Fruit fly (Drosophila melanogaster) whole organism, embryonic: ENCODE results near the gene CG34417.
A peak's percentile ranks its signal among the peaks of the same experiment; 100 is the strongest.

Experiments
- C15 ChIP-seq: fragments of 200-800 bp; sonication (Bioruptor generic); IDR thresholded peaks from 3 replicates; pipeline ENCODE4 v1.3.6; 2022; ENCODE audit warnings: missing biosample characterization, missing genetic modification characterization
- CG10209 ChIP-seq: fragments of 200-800 bp; sonication (Bioruptor generic); optimal IDR thresholded peaks from 3 replicates; lab custom pipeline; 2017; ENCODE audit warnings: missing biosample characterization, mild to moderate bottlenecking, missing genetic modification characterization, missing genetic modification reagents
- CG10274 ChIP-seq: fragments of 200-800 bp; sonication (Bioruptor generic); optimal IDR thresholded peaks from 3 replicates; lab custom pipeline; 2017; ENCODE audit warnings: missing biosample characterization, mild to moderate bottlenecking, missing genetic modification characterization
- CG10431 ChIP-seq: fragments of 200-800 bp; sonication (Bioruptor generic); optimal IDR thresholded peaks from 3 replicates; lab custom pipeline; 2018; ENCODE audit warnings: missing biosample characterization, mild to moderate bottlenecking, missing genetic modification characterization
- CG10462 ChIP-seq: fragments of 200-800 bp; sonication (Bioruptor generic); optimal IDR thresholded peaks from 2 replicates; lab custom pipeline; 2016; ENCODE audit warnings: missing biosample characterization, missing genetic modification characterization
- CG11247 ChIP-seq: fragments of 200-800 bp; sonication (Bioruptor generic); IDR thresholded peaks from 2 replicates; pipeline ENCODE4 v1.3.6; 2022; ENCODE audit warnings: missing biosample characterization, missing genetic modification characterization
- CG12219 ChIP-seq: fragments of 200-800 bp; sonication (Bioruptor generic); optimal IDR thresholded peaks from 3 replicates; lab custom pipeline; 2018; ENCODE audit warnings: missing biosample characterization, mild to moderate bottlenecking, missing genetic modification characterization
- CG16815 ChIP-seq: fragments of 200-800 bp; sonication (Bioruptor generic); optimal IDR thresholded peaks from 3 replicates; lab custom pipeline; 2017; ENCODE audit warnings: missing biosample characterization, mild to moderate bottlenecking, missing genetic modification characterization
- CG17568 ChIP-seq: fragments of 200-800 bp; sonication (Bioruptor generic); optimal IDR thresholded peaks from 2 replicates; lab custom pipeline; 2018; ENCODE audit warnings: missing biosample characterization, mild to moderate bottlenecking, missing genetic modification characterization, moderate library complexity
- CG2678 ChIP-seq: fragments of 200-800 bp; sonication (Bioruptor generic); optimal IDR thresholded peaks from 3 replicates; lab custom pipeline; 2019; ENCODE audit warnings: missing biosample characterization, mild to moderate bottlenecking, missing genetic modification characterization, moderate library complexity
- CG5245 ChIP-seq: fragments of 200-800 bp; sonication (Bioruptor generic); optimal IDR thresholded peaks from 3 replicates; lab custom pipeline; 2016; ENCODE audit warnings: missing biosample characterization, missing genetic modification characterization
- CG5953 ChIP-seq: fragments of 200-800 bp; sonication (Bioruptor generic); IDR thresholded peaks from 2 replicates; pipeline ENCODE4 v1.3.6; 2022; ENCODE audit warnings: missing biosample characterization, missing genetic modification characterization
- CG6175 ChIP-seq: fragments of 200-800 bp; sonication (Bioruptor generic); IDR thresholded peaks from 3 replicates; pipeline ENCODE4 v1.3.6; 2022; ENCODE audit warnings: missing biosample characterization, missing genetic modification characterization
- CG7357 ChIP-seq: fragments of 200-800 bp; sonication (Bioruptor generic); IDR thresholded peaks from 3 replicates; pipeline ENCODE4 v1.3.6; 2022; ENCODE audit warnings: missing biosample characterization, missing genetic modification characterization
- CG8359 ChIP-seq: fragments of 200-800 bp; sonication (Bioruptor generic); optimal IDR thresholded peaks from 2 replicates; lab custom pipeline; 2017; ENCODE audit warnings: missing biosample characterization, mild to moderate bottlenecking, missing genetic modification characterization, borderline replicate concordance
- CG8478 ChIP-seq: fragments of >200 bp; optimal IDR thresholded peaks from 2 replicates; lab custom pipeline; 2018
- CG8924 ChIP-seq: fragments of 200-800 bp; optimal IDR thresholded peaks from 3 replicates; lab custom pipeline; 2019; ENCODE audit warnings: missing biosample characterization, mild to moderate bottlenecking, missing genetic modification characterization, moderate library complexity
- Camta ChIP-seq: fragments of 200-800 bp; sonication (Bioruptor generic); optimal IDR thresholded peaks from 2 replicates; lab custom pipeline; 2016; ENCODE audit warnings: missing biosample characterization, missing genetic modification characterization
- D ChIP-seq, 2 experiments: fragments of 200-800 bp in 1 of 2; fragments of >200 bp in 1 of 2; sonication (Bioruptor generic) in 1 of 2; optimal IDR thresholded peaks; 2 replicates in 1 of 2; 3 replicates in 1 of 2; lab custom pipeline; 2017; ENCODE audit warnings: mild to moderate bottlenecking in 1 of 2, missing biosample characterization in 1 of 2, missing genetic modification characterization in 1 of 2, missing genetic modification reagents in 1 of 2
- Dref ChIP-seq: fragments of 200-800 bp; sonication (Bioruptor generic); IDR thresholded peaks from 2 replicates; pipeline ENCODE4 v1.3.6; 2022; ENCODE audit warnings: missing biosample characterization, missing genetic modification characterization
- Hr78 ChIP-seq, 2 experiments: fragments of 200-800 bp in 1 of 2; fragments of >200 bp in 1 of 2; sonication (Bioruptor generic) in 1 of 2; optimal IDR thresholded peaks; 2 replicates each; lab custom pipeline; 2017 to 2019; ENCODE audit warnings: missing biosample characterization in 2 of 2, missing genetic modification characterization in 2 of 2, mild to moderate bottlenecking in 1 of 2, moderate library complexity in 1 of 2
- Kr ChIP-seq: fragments of 200-800 bp; sonication (Bioruptor generic); optimal IDR thresholded peaks from 2 replicates; lab custom pipeline; 2017; ENCODE audit warnings: missing biosample characterization, mild to moderate bottlenecking, missing genetic modification characterization
- Mad ChIP-seq: fragments of 200-800 bp; sonication (Bioruptor generic); optimal IDR thresholded peaks from 2 replicates; lab custom pipeline; 2016; ENCODE audit warnings: missing biosample characterization, missing genetic modification characterization
- Myb ChIP-seq: fragments of 200-800 bp; sonication (Bioruptor generic); optimal IDR thresholded peaks from 2 replicates; lab custom pipeline; 2016; ENCODE audit warnings: missing biosample characterization, missing genetic modification characterization
- Nf-YA ChIP-seq: fragments of 200-800 bp; sonication (Bioruptor generic); IDR thresholded peaks from 2 replicates; pipeline ENCODE4 v1.3.6; 2022; ENCODE audit warnings: missing biosample characterization, missing genetic modification characterization
- Pdp1 ChIP-seq, 2 experiments: fragments of 200-800 bp; sonication (Bioruptor generic); optimal IDR thresholded peaks; 3 replicates each; lab custom pipeline; 2016; ENCODE audit warnings: missing biosample characterization in 2 of 2, missing genetic modification characterization in 2 of 2, mild to moderate bottlenecking in 1 of 2, moderate library complexity in 1 of 2
- Poxn ChIP-seq: fragments of 200-800 bp; sonication (Bioruptor generic); IDR thresholded peaks from 2 replicates; pipeline ENCODE4 v1.3.6; 2022; ENCODE audit warnings: missing biosample characterization, missing genetic modification characterization
- Rfx ChIP-seq: fragments of 200-800 bp; sonication (Bioruptor generic); IDR thresholded peaks from 2 replicates; pipeline ENCODE4 v1.3.6; 2022; ENCODE audit warnings: missing biosample characterization, missing genetic modification characterization
- Scr ChIP-seq: fragments of 200-800 bp; sonication (Bioruptor generic); IDR thresholded peaks from 2 replicates; pipeline ENCODE4 v1.3.6; 2022; ENCODE audit warnings: missing biosample characterization, missing genetic modification characterization; ENCODE audit not compliant: partially characterized antibody
- Sry-β ChIP-seq: fragments of 200-800 bp; sonication (Bioruptor generic); optimal IDR thresholded peaks from 2 replicates; lab custom pipeline; 2018; ENCODE audit warnings: missing biosample characterization, mild to moderate bottlenecking, missing genetic modification characterization, moderate library complexity
- Taf1 ChIP-seq: fragments of 200-800 bp; sonication (Bioruptor generic); IDR thresholded peaks from 2 replicates; pipeline ENCODE4 v1.3.6; 2022; ENCODE audit warnings: missing biosample characterization, missing genetic modification characterization
- ab ChIP-seq: fragments of 200-800 bp; sonication (Bioruptor generic); optimal IDR thresholded peaks from 2 replicates; lab custom pipeline; 2016; ENCODE audit warnings: missing biosample characterization, missing genetic modification characterization
- aop ChIP-seq: fragments of 200-800 bp; sonication (Bioruptor generic); IDR thresholded peaks from 2 replicates; pipeline ENCODE4 v1.3.6; 2022; ENCODE audit warnings: missing biosample characterization, missing genetic modification characterization
- bcd ChIP-seq: fragments of 200-800 bp; sonication (Bioruptor generic); optimal IDR thresholded peaks from 2 replicates; lab custom pipeline; 2017; ENCODE audit warnings: missing biosample characterization, mild to moderate bottlenecking, missing genetic modification characterization
- cas ChIP-seq: fragments of 200-800 bp; sonication (Bioruptor generic); IDR thresholded peaks from 2 replicates; pipeline ENCODE4 v1.3.6; 2022; ENCODE audit warnings: missing biosample characterization, missing genetic modification characterization
- chm ChIP-seq: fragments of 200-800 bp; sonication (Bioruptor generic); IDR thresholded peaks from 2 replicates; pipeline ENCODE4 v1.3.6; 2022; ENCODE audit warnings: missing biosample characterization, missing genetic modification characterization
- chn ChIP-seq: fragments of 200-800 bp; sonication (Bioruptor generic); optimal IDR thresholded peaks from 2 replicates; lab custom pipeline; 2016; ENCODE audit warnings: missing biosample characterization, missing genetic modification characterization
- danr ChIP-seq: fragments of 200-800 bp; sonication (Bioruptor generic); IDR thresholded peaks from 2 replicates; pipeline ENCODE4 v1.3.6; 2022; ENCODE audit warnings: missing biosample characterization, missing genetic modification characterization
- gfzf ChIP-seq: fragments of 200-800 bp; sonication (Bioruptor generic); optimal IDR thresholded peaks from 2 replicates; lab custom pipeline; 2016; ENCODE audit warnings: missing biosample characterization, mild to moderate bottlenecking, missing genetic modification characterization, moderate library complexity
- ken ChIP-seq: fragments of 200-800 bp; sonication (Bioruptor generic); IDR thresholded peaks from 3 replicates; pipeline ENCODE4 v1.3.6; 2022; ENCODE audit warnings: missing biosample characterization, missing genetic modification characterization
- luna ChIP-seq: fragments of 200-800 bp; sonication (Bioruptor generic); optimal IDR thresholded peaks from 2 replicates; lab custom pipeline; 2016; ENCODE audit warnings: missing biosample characterization, missing genetic modification characterization
- pan ChIP-seq, 4 experiments: fragments of >200 bp in 3 of 4; fragments of 200-800 bp in 1 of 4; sonication (Bioruptor generic) in 1 of 4; optimal IDR thresholded peaks in 3 of 4; IDR thresholded peaks in 1 of 4; 2 replicates each; pipeline versions ENCODE4 v1.3.6 to Lab custom; 2017 to 2022; ENCODE audit warnings: missing biosample characterization in 2 of 4, missing genetic modification characterization in 2 of 4, mixed read lengths in 1 of 4
- peb ChIP-seq: fragments of 200-800 bp; sonication (Bioruptor generic); IDR thresholded peaks from 2 replicates; pipeline ENCODE4 v1.3.6; 2022; ENCODE audit warnings: missing biosample characterization, missing genetic modification characterization
- ranshi ChIP-seq: fragments of 200-800 bp; sonication (Bioruptor generic); IDR thresholded peaks from 2 replicates; pipeline ENCODE4 v1.3.6; 2022; ENCODE audit warnings: missing biosample characterization, missing genetic modification characterization
- sc ChIP-seq, 3 experiments: fragments of >200 bp in 2 of 3; fragments of 200-800 bp in 1 of 3; sonication (Bioruptor generic) in 1 of 3; optimal IDR thresholded peaks; 2 replicates in 2 of 3; 3 replicates in 1 of 3; lab custom pipeline; 2017; ENCODE audit warnings: mild to moderate bottlenecking in 1 of 3, missing biosample characterization in 1 of 3, missing genetic modification characterization in 1 of 3, missing genetic modification reagents in 1 of 3
- scrt ChIP-seq: fragments of 200-800 bp; sonication (Bioruptor generic); optimal IDR thresholded peaks from 2 replicates; lab custom pipeline; 2018; ENCODE audit warnings: missing biosample characterization, mild to moderate bottlenecking, missing genetic modification characterization, moderate library complexity
- shn ChIP-seq: fragments of 200-800 bp; sonication (Bioruptor generic); optimal IDR thresholded peaks from 3 replicates; lab custom pipeline; 2016; ENCODE audit warnings: missing biosample characterization, missing genetic modification characterization
- slbo ChIP-seq: fragments of 200-800 bp; sonication (Bioruptor generic); IDR thresholded peaks from 2 replicates; pipeline ENCODE4 v1.3.6; 2022; ENCODE audit warnings: missing biosample characterization, missing genetic modification characterization
- wdn ChIP-seq: fragments of 200-800 bp; sonication (Bioruptor generic); IDR thresholded peaks from 2 replicates; pipeline ENCODE4 v1.3.6; 2022; ENCODE audit warnings: missing biosample characterization, missing genetic modification characterization
- zfh1 ChIP-seq: fragments of 200-800 bp; sonication (Bioruptor generic); IDR thresholded peaks from 3 replicates; pipeline ENCODE4 v1.3.6; 2022; ENCODE audit warnings: missing biosample characterization, missing genetic modification characterization

CG34417 gene

dm6 chrX:6599233-6599632 lies 58.7 kb downstream of the CG34417 start (continued):
- no peak for TF ChIP-seq CG8359 (GFP tag; lab: Kevin White, UChicago)
- TF ChIP-seq chm (GFP tag; lab: Robert Waterston, UW): peak; percentile 85
- TF ChIP-seq Taf1 (GFP tag; lab: Robert Waterston, UW): peak; percentile 97
- peak in 1 of 2 experiments; percentile 31 for TF ChIP-seq Hr78 (GFP tag; optimal IDR thresholded peaks at IDR 0.05; lab: Kevin White, UChicago)
- no peak for TF ChIP-seq Scr (GFP tag; lab: Robert Waterston, UW)
- no peak for TF ChIP-seq Sry-β (GFP tag; lab: Kevin White, UChicago)
- TF ChIP-seq Pdp1 (GFP tag; optimal IDR thresholded peaks at IDR 0.05; lab: Kevin White, UChicago): peak; percentile 87 to 90
- TF ChIP-seq CG17568 (GFP tag; lab: Kevin White, UChicago): no peak
- TF ChIP-seq Mad (GFP tag; lab: Kevin White, UChicago): peak; percentile 1
- TF ChIP-seq slbo (GFP tag; lab: Robert Waterston, UW): no peak
- peak; percentile 99 for TF ChIP-seq zfh1 (GFP tag; lab: Robert Waterston, UW)
- no peak for TF ChIP-seq CG10431 (GFP tag; lab: Kevin White, UChicago)
- TF ChIP-seq luna: peak; percentile 86
- TF ChIP-seq Myb: peak; percentile 73
- TF ChIP-seq CG2678 (tag; lab: Kevin White, UChicago): peak; percentile 93
- TF ChIP-seq sc (optimal IDR thresholded peaks at IDR 0.05; lab: Kevin White, UChicago): no peak
- TF ChIP-seq sc (GFP tag; optimal IDR thresholded peaks at IDR 0.05; lab: Kevin White, UChicago): peak; percentile 13
- TF ChIP-seq ken (GFP tag; lab: Robert Waterston, UW): peak; percentile 92
- TF ChIP-seq CG8924 (tag; lab: Kevin White, UChicago): no peak
- TF ChIP-seq CG12219: peak; percentile 64
- peak; percentile 99 for TF ChIP-seq Rfx
- peak; percentile 95 for TF ChIP-seq Nf-YA (GFP tag; lab: Robert Waterston, UW)
- TF ChIP-seq cas: peak; percentile 95
- peak; percentile 95 for TF ChIP-seq peb (GFP tag; lab: Robert Waterston, UW)
- TF ChIP-seq CG10462: no peak
- TF ChIP-seq CG7357 (GFP tag; lab: Robert Waterston, UW): peak; percentile 91
- TF ChIP-seq ab (GFP tag; lab: Kevin White, UChicago): no peak
- no peak for TF ChIP-seq CG8478 (lab: Kevin White, UChicago)
- peak; percentile 86 for TF ChIP-seq Camta (GFP tag; lab: Kevin White, UChicago)
- peak; percentile 95 for TF ChIP-seq danr
- peak; percentile 86 for TF ChIP-seq C15 (GFP tag; lab: Robert Waterston, UW)
- peak; percentile 82 for TF ChIP-seq CG5245 (GFP tag; lab: Kevin White, UChicago)
- TF ChIP-seq aop: peak; percentile 90
- TF ChIP-seq ranshi (GFP tag; lab: Robert Waterston, UW): peak; percentile 99
- peak; percentile 92 for TF ChIP-seq CG10209 (GFP tag; lab: Kevin White, UChicago)
- peak; percentile 49 for TF ChIP-seq CG10274 (GFP tag; lab: Kevin White, UChicago)
- no peak for TF ChIP-seq shn (GFP tag; lab: Kevin White, UChicago)
- no peak for TF ChIP-seq pan (optimal IDR thresholded peaks at IDR 0.05; lab: Kevin White, UChicago)
- peak in 1 of 2 experiments; percentile 99 for TF ChIP-seq pan (GFP tag; optimal IDR thresholded peaks at IDR 0.05 in 1 of 2, IDR thresholded peaks at IDR 0.05 in 1 of 2)
- no peak for TF ChIP-seq Poxn
- peak; percentile 98 for TF ChIP-seq CG11247 (GFP tag; lab: Robert Waterston, UW)
- TF ChIP-seq wdn (GFP tag; lab: Robert Waterston, UW): no peak
- no peak for TF ChIP-seq chn (GFP tag; lab: Kevin White, UChicago)
- TF ChIP-seq Kr (GFP tag; lab: Kevin White, UChicago): no peak
- TF ChIP-seq CG16815 (GFP tag; lab: Kevin White, UChicago): no peak
- peak; percentile 95 for TF ChIP-seq CG6175
- TF ChIP-seq bcd (GFP tag; lab: Kevin White, UChicago): peak; percentile 93
- TF ChIP-seq gfzf (GFP tag; lab: Kevin White, UChicago): peak; percentile 20
- TF ChIP-seq scrt (GFP tag; lab: Kevin White, UChicago): peak; percentile 83
- TF ChIP-seq CG5953 (GFP tag; lab: Robert Waterston, UW): peak; percentile 63
- no peak for TF ChIP-seq D (optimal IDR thresholded peaks at IDR 0.05; lab: Kevin White, UChicago)
- TF ChIP-seq D (GFP tag; optimal IDR thresholded peaks at IDR 0.05; lab: Kevin White, UChicago): peak; percentile 68
- TF ChIP-seq Dref (GFP tag; lab: Robert Waterston, UW): peak; percentile 47
